Worm (Caenorhabditis elegans) whole organism, young adult: ENCODE measurements around the gene Y42G9A.3.

Experiments
- C06A6.2 ChIP-seq: fragments of 200-800 bp; sonication (Bioruptor generic); conservative IDR thresholded peaks from 2 replicates; pipeline ENCODE4 v1.3.6; 2022; ENCODE audit warnings: missing genetic modification characterization, missing compliant biosample characterization
- F33H1.4 ChIP-seq: fragments of 200-800 bp; sonication (Bioruptor generic); IDR thresholded peaks from 2 replicates; pipeline ENCODE4 v1.3.6; 2022; ENCODE audit warnings: missing genetic modification reagents, missing genetic modification characterization, missing compliant biosample characterization
- F39B2.1 ChIP-seq: fragments of 200-800 bp; sonication (Bioruptor generic); IDR thresholded peaks from 2 replicates; pipeline ENCODE4 v1.3.6; 2022; ENCODE audit warnings: missing genetic modification reagents, missing genetic modification characterization, missing compliant biosample characterization
- K12H6.12 ChIP-seq: fragments of 200-800 bp; sonication (Bioruptor generic); optimal IDR thresholded peaks from 2 replicates; lab custom pipeline; 2018; ENCODE audit warnings: mild to moderate bottlenecking, missing genetic modification characterization, missing compliant biosample characterization
- Y53F4B.3 ChIP-seq: fragments of 200-800 bp; sonication (Bioruptor generic); IDR thresholded peaks from 2 replicates; pipeline ENCODE4 v1.3.6; 2022; ENCODE audit warnings: missing genetic modification reagents, missing genetic modification characterization, missing compliant biosample characterization
- Y53G8AR.9 ChIP-seq: fragments of 200-800 bp; sonication (Bioruptor generic); conservative IDR thresholded peaks from 2 replicates; pipeline ENCODE4 v1.3.6; 2022; ENCODE audit warnings: missing genetic modification reagents, missing genetic modification characterization, missing compliant biosample characterization
- Y67H2A.10 ChIP-seq: fragments of 200-800 bp; sonication (Bioruptor generic); conservative IDR thresholded peaks from 2 replicates; pipeline ENCODE4 v1.3.6; 2022; ENCODE audit warnings: missing genetic modification reagents, missing genetic modification characterization, missing compliant biosample characterization
- ZK185.1 ChIP-seq: sonication (generic microtip); optimal IDR thresholded peaks from 2 replicates; lab custom pipeline; 2016; ENCODE audit warnings: mild to moderate bottlenecking, missing genetic modification characterization, missing compliant biosample characterization; ENCODE audit not compliant: poor library complexity, severe bottlenecking
- aptf-3 ChIP-seq: fragments of 200-800 bp; sonication (Bioruptor generic); IDR thresholded peaks from 2 replicates; pipeline ENCODE4 v1.3.6; 2022; ENCODE audit warnings: missing genetic modification characterization, missing compliant biosample characterization
- athp-1 ChIP-seq: sonication (generic microtip); optimal IDR thresholded peaks from 2 replicates; lab custom pipeline; 2017; ENCODE audit warnings: mild to moderate bottlenecking, missing genetic modification characterization, missing compliant biosample characterization
- bed-1 ChIP-seq: fragments of 200-800 bp; sonication (Bioruptor generic); IDR thresholded peaks from 2 replicates; pipeline ENCODE4 v1.3.6; 2022; ENCODE audit warnings: missing genetic modification reagents, missing genetic modification characterization, missing compliant biosample characterization
- ceh-27 ChIP-seq: fragments of 200-800 bp; sonication (Bioruptor generic); optimal IDR thresholded peaks from 2 replicates; lab custom pipeline; 2018; ENCODE audit warnings: mild to moderate bottlenecking, missing genetic modification characterization, moderate library complexity, missing compliant biosample characterization
- ceh-79 ChIP-seq: sonication (generic microtip); optimal IDR thresholded peaks from 2 replicates; lab custom pipeline; 2017; ENCODE audit warnings: mild to moderate bottlenecking, missing genetic modification characterization, missing compliant biosample characterization
- dox-1 ChIP-seq: fragments of 200-800 bp; sonication (Bioruptor generic); IDR thresholded peaks from 2 replicates; pipeline ENCODE4 v1.3.6; 2022; ENCODE audit warnings: missing genetic modification reagents, missing genetic modification characterization, missing compliant biosample characterization
- egl-44 ChIP-seq: fragments of 200-800 bp; sonication (Bioruptor generic); IDR thresholded peaks from 2 replicates; pipeline ENCODE4 v1.3.6; 2022; ENCODE audit warnings: missing genetic modification reagents, missing genetic modification characterization, missing compliant biosample characterization
- him-1 ChIP-seq: sonication (generic microtip); optimal IDR thresholded peaks from 2 replicates; lab custom pipeline; 2016; ENCODE audit warnings: missing genotype, missing genetic modification reagents, missing genetic modification characterization, missing compliant biosample characterization
- hmg-1.2 ChIP-seq: fragments of 200-800 bp; sonication (Bioruptor generic); IDR thresholded peaks from 2 replicates; pipeline ENCODE4 v1.3.6; 2022; ENCODE audit warnings: missing genetic modification reagents, missing genetic modification characterization, missing compliant biosample characterization
- hrde-1 ChIP-seq: sonication (generic microtip); optimal IDR thresholded peaks from 2 replicates; lab custom pipeline; 2016; ENCODE audit warnings: missing genetic modification characterization, mild to moderate bottlenecking, missing compliant biosample characterization, moderate library complexity, missing genotype, missing genetic modification reagents, borderline replicate concordance
- hsf-1 ChIP-seq: fragments of 200-800 bp; sonication (Bioruptor generic); IDR thresholded peaks from 2 replicates; pipeline ENCODE4 v1.3.6; 2022; ENCODE audit warnings: missing genetic modification reagents, missing genetic modification characterization, missing compliant biosample characterization
- lag-1 ChIP-seq: fragments of 200-800 bp; sonication (Bioruptor generic); IDR thresholded peaks from 2 replicates; pipeline ENCODE4 v1.3.6; 2022; ENCODE audit warnings: missing genetic modification reagents, missing genetic modification characterization, missing compliant biosample characterization
- lir-1 ChIP-seq: fragments of 200-800 bp; sonication (Bioruptor generic); conservative IDR thresholded peaks from 2 replicates; pipeline ENCODE4 v1.3.6; 2022; ENCODE audit warnings: missing genetic modification reagents, missing genetic modification characterization, missing compliant biosample characterization
- lsl-1 ChIP-seq: fragments of 200-800 bp; sonication (Bioruptor generic); optimal IDR thresholded peaks from 2 replicates; lab custom pipeline; 2018; ENCODE audit warnings: mild to moderate bottlenecking, missing genetic modification characterization, moderate library complexity, missing compliant biosample characterization
- madf-6 ChIP-seq: fragments of 200-800 bp; sonication (Bioruptor generic); IDR thresholded peaks from 2 replicates; pipeline ENCODE4 v1.3.6; 2022; ENCODE audit warnings: missing genetic modification reagents, missing genetic modification characterization, missing compliant biosample characterization
- madf-8 ChIP-seq: fragments of 200-800 bp; sonication (Bioruptor generic); conservative IDR thresholded peaks from 2 replicates; pipeline ENCODE4 v1.3.6; 2022; ENCODE audit warnings: missing genetic modification reagents, missing genetic modification characterization, missing compliant biosample characterization
- mes-4 ChIP-seq: sonication (generic microtip); optimal IDR thresholded peaks from 2 replicates; lab custom pipeline; 2016; ENCODE audit warnings: missing genotype, missing genetic modification characterization, missing compliant biosample characterization
- nhr-120 ChIP-seq: fragments of 200-800 bp; sonication (Bioruptor generic); IDR thresholded peaks from 2 replicates; pipeline ENCODE4 v1.3.6; 2022; ENCODE audit warnings: missing genetic modification characterization, missing compliant biosample characterization
- nhr-80 ChIP-seq: sonication (generic microtip); optimal IDR thresholded peaks from 2 replicates; lab custom pipeline; 2016; ENCODE audit warnings: missing genetic modification characterization, missing compliant biosample characterization
- rec-8 ChIP-seq, 2 experiments: sonication (generic microtip); optimal IDR thresholded peaks; 2 replicates each; lab custom pipeline; 2016; ENCODE audit warnings: mild to moderate bottlenecking in 2 of 2, missing genetic modification characterization in 2 of 2, missing genetic modification reagents in 2 of 2, missing genotype in 2 of 2, missing biosample characterization in 1 of 2, missing compliant biosample characterization in 1 of 2, moderate library complexity in 1 of 2
- sea-2 ChIP-seq: fragments of 200-800 bp; sonication (Bioruptor generic); IDR thresholded peaks from 2 replicates; pipeline ENCODE4 v1.3.6; 2022; ENCODE audit warnings: missing genetic modification characterization, missing compliant biosample characterization
- snpc-1.1 ChIP-seq: sonication (generic microtip); optimal IDR thresholded peaks from 2 replicates; lab custom pipeline; 2017; ENCODE audit warnings: missing genetic modification characterization, mild to moderate bottlenecking, missing compliant biosample characterization, antibody characterized with exemption, moderate library complexity, missing genotype, missing genetic modification reagents; ENCODE audit not compliant: insufficient read depth
- snpc-3.4 ChIP-seq: sonication (generic microtip); optimal IDR thresholded peaks from 2 replicates; lab custom pipeline; 2017; ENCODE audit warnings: missing genetic modification characterization, mild to moderate bottlenecking, missing compliant biosample characterization, antibody characterized with exemption, moderate library complexity, missing genotype, missing genetic modification reagents
- tlf-1 ChIP-seq: fragments of 200-800 bp; sonication (Bioruptor generic); optimal IDR thresholded peaks from 2 replicates; lab custom pipeline; 2018; ENCODE audit warnings: mild to moderate bottlenecking, missing genetic modification characterization, missing compliant biosample characterization
- ztf-26 ChIP-seq: sonication (generic microtip); optimal IDR thresholded peaks from 2 replicates; lab custom pipeline; 2017; ENCODE audit warnings: missing genetic modification characterization, missing compliant biosample characterization
- ztf-28 ChIP-seq: fragments of 200-800 bp; sonication (Bioruptor generic); IDR thresholded peaks from 2 replicates; pipeline ENCODE4 v1.3.6; 2022; ENCODE audit warnings: missing genetic modification reagents, missing genetic modification characterization, missing compliant biosample characterization
- ztf-6 ChIP-seq: fragments of 200-800 bp; sonication (Bioruptor generic); IDR thresholded peaks from 2 replicates; pipeline ENCODE4 v1.3.6; 2022; ENCODE audit warnings: missing genetic modification reagents, missing genetic modification characterization, missing compliant biosample characterization

Y42G9A.3 gene

DNA sequence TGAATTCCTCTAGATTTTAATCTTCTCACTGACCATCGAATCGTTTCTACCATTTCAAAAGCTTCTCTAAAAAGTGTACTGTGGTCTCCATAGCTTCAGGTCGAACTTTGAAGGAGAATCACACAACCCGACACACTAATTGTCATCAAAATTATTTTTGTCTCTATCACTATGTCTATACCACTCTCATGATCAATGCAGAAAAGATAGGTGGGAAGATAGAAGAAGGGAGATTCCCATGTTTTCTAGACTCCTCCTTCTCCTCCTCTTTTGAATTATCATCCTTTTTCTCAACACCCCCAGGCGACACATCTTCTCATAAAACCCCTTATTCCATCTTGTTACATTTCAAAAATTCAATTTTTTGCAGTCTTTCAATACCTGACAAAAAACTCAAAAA lies at the start of gene Y42G9A.3:
Gene Y42G9A.3 (plus strand): TSS at position 363 of the 400 bp plus-strand sequence.
- TF ChIP-seq nhr-80 (tag; lab: Kevin White, UChicago) (peak; percentile 28), Y53F4B.3 (GFP tag; lab: Robert Waterston, UW) (no peak)

DNA sequence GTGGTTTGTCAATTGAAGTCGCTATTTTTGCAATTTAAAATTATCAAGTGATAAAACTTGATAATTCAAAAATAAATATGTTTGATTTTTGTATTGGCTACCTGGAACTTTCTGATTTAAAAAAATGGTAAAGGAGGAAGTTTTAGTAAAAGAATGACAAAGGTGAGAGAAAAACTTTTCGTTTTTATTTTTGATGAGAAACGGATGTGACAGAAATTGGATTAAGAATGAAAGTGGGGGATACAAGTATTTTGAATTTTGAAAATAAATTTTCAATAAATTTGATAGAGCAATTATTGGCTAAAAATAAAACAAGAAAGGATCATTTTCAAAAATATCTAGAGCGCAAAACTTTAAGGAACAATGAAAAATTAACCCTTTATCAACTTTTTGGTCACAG lies 43.3 kb upstream of the Y42G9A.3 start, which contains the start of gene C05D10.4:
Gene C05D10.4 (minus strand): TSS at position 101 of the 400 bp plus-strand sequence.
- TF ChIP-seq ztf-28 (no peak), madf-8 (GFP tag; lab: Robert Waterston, UW) (no peak), C06A6.2 (GFP tag; lab: Robert Waterston, UW) (no peak), sea-2 (GFP tag; lab: Robert Waterston, UW) (no peak), athp-1 (tag; lab: Kevin White, UChicago) (no peak), F33H1.4 (GFP tag; lab: Robert Waterston, UW) (no peak), lir-1 (GFP tag; lab: Robert Waterston, UW) (no peak), nhr-120 (GFP tag; lab: Robert Waterston, UW) (no peak), ztf-26 (tag; lab: Kevin White, UChicago) (no peak), Y67H2A.10 (GFP tag; lab: Robert Waterston, UW) (no peak), K12H6.12 (tag; lab: Kevin White, UChicago) (no peak), lag-1 (GFP tag; lab: Robert Waterston, UW) (no peak), ceh-79 (tag; lab: Kevin White, UChicago) (no peak), bed-1 (GFP tag; lab: Robert Waterston, UW) (no peak)

DNA sequence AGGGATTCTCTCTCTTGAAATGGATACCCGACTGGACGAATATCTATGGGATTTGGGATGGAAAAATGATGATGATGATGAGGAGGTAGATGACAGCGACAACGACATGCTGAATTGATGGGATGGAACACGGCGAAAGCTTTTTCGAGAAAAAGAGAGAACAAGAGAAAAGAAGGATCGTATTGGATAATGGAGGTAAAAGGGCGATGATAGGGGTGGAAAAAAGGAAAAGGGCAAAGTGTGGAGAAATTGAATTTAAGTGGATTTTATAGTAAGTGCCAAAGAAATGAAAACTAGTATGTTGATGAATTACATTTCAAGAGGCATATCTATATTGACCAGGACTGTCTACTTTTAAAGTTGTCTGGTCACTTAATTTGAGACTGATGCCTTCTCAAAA lies 40.2 kb upstream of the Y42G9A.3 start:
- TF ChIP-seq lag-1 (GFP tag; lab: Robert Waterston, UW), result no peak
- TF ChIP-seq aptf-3 (GFP tag; lab: Robert Waterston, UW), result no peak
- no peak for TF ChIP-seq egl-44 (GFP tag; lab: Robert Waterston, UW)
- TF ChIP-seq Y53G8AR.9 (GFP tag; lab: Robert Waterston, UW), result no peak
- no peak for TF ChIP-seq bed-1 (GFP tag; lab: Robert Waterston, UW)
- TF ChIP-seq snpc-3.4 (tag; lab: Kevin White, UChicago), result no peak
- no peak for TF ChIP-seq ztf-6 (GFP tag; lab: Robert Waterston, UW)
- TF ChIP-seq ztf-28, result no peak
- TF ChIP-seq snpc-1.1 (tag; lab: Kevin White, UChicago), result no peak
- no peak for TF ChIP-seq ZK185.1 (tag; lab: Kevin White, UChicago)
- TF ChIP-seq him-1 (tag; lab: Kevin White, UChicago), result no peak

DNA sequence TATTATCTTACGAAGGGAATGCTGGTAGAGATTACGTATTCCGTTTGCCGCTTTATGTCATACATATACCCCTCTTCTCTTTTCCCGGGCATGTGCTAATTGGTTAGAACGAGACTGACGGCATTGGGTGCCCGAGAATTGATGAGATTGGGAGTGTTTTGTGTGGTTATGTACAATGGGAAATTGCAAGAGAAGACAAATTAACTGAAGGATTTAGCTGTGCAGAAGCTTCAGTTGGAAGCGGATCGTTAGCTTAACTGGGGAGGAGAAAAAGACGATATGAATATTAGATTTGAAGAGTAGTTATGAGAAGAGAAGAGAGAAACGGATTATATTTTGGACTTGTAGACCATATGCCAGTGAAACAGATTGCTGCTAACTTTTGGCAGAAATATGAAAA lies 35.9 kb upstream of the Y42G9A.3 start:
- TF ChIP-seq mes-4 (tag; lab: Kevin White, UChicago), result no peak
- TF ChIP-seq ztf-28, result no peak
- TF ChIP-seq tlf-1 (GFP tag; lab: Kevin White, UChicago), result no peak
- TF ChIP-seq dox-1 (GFP tag; lab: Robert Waterston, UW), result no peak
- no peak for TF ChIP-seq Y53F4B.3 (GFP tag; lab: Robert Waterston, UW)
- no peak for TF ChIP-seq F39B2.1
- no peak for TF ChIP-seq hrde-1 (tag; lab: Kevin White, UChicago)
- TF ChIP-seq lir-1 (GFP tag; lab: Robert Waterston, UW), result no peak
- TF ChIP-seq, all 124 proteins: peak for 0

DNA sequence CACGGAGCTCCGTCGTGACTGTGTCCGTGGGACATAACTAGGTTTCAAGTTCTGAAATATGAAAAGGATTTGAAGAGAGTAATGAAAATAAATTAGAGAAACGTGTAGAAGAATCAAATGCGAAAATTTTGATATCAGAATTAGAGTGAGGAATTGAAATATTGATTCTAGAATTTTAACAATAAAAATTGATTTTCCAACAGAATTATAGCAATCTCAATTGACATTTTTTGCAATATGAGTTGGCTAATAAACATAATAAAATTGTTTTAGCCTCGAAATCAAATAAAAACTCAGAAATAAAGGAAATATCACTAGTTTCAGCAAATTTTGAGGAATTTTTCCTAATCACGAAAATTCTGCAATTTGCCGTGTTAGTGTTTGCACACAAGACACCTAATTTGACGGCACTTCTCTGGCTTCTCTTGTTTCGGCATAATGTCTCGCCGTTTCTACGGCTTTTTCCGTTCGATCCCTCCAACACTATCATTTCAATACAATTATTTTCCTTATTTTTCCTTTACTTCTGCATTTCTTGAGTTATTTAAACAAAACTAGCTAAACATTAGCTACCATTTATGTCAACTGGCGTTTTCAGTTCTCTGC lies 29.7 kb upstream of the Y42G9A.3 start, which contains the start of gene nmt-1:
Gene nmt-1 (minus strand): TSS at position 51 of the 606 bp plus-strand sequence.
- TF ChIP-seq ceh-27 (GFP tag; lab: Kevin White, UChicago) (peak; percentile 16), lsl-1 (GFP tag; lab: Kevin White, UChicago) (peak; percentile 30), him-1 (tag; lab: Kevin White, UChicago) (no peak), snpc-1.1 (tag; lab: Kevin White, UChicago) (peak; percentile 25), hrde-1 (tag; lab: Kevin White, UChicago) (no peak), mes-4 (tag; lab: Kevin White, UChicago) (no peak), rec-8 (tag; optimal IDR thresholded peaks at IDR 0.05; lab: Kevin White, UChicago) (no peak), hmg-1.2 (GFP tag; lab: Robert Waterston, UW) (peak; percentile 90), hsf-1 (no peak), F33H1.4 (GFP tag; lab: Robert Waterston, UW) (peak; percentile 31), madf-6 (GFP tag; lab: Robert Waterston, UW) (peak; percentile 54; the same call in 1 of the 2 replicates), dox-1 (GFP tag; lab: Robert Waterston, UW) (0 out of 2 replicates have a peak, but pooled peaks have one; percentile 10)
